Fruit fly (Drosophila melanogaster): ENCODE data around the gene Npc2d.
A peak's percentile ranks its signal among the peaks of the same experiment; 100 is the strongest.

Gene Npc2d

dm6 chr3R:10087206-10087927, 31.5 kb upstream of the Npc2d start (continued):
- 0 out of 2 replicates have a peak, but pooled peaks have one; percentile 13 for TF ChIP-seq CG43689 (GFP tag; IDR thresholded peaks at IDR 0.05)
- TF ChIP-seq CG13894 (tag; optimal IDR thresholded peaks at IDR 0.05): no peak
- peak; percentile 38 for TF ChIP-seq trh (GFP tag; optimal IDR thresholded peaks at IDR 0.05)
- TF ChIP-seq tap (tag; optimal IDR thresholded peaks at IDR 0.05): no peak
- TF ChIP-seq sna (GFP tag; IDR thresholded peaks at IDR 0.05; ENCODE audit: partially characterized antibody): 0 out of 2 replicates have a peak, but pooled peaks have one; percentile 28
- peak in 1 of 2 experiments; percentile 52 for TF ChIP-seq Hr78 (GFP tag; optimal IDR thresholded peaks at IDR 0.05)
- TF ChIP-seq CG10431 (GFP tag; optimal IDR thresholded peaks at IDR 0.05): no peak
- TF ChIP-seq pros (GFP tag; optimal IDR thresholded peaks at IDR 0.05): peak; percentile 80
- no peak for TF ChIP-seq Hmx (GFP tag; optimal IDR thresholded peaks at IDR 0.05)
- peak; percentile 49 for TF ChIP-seq maf-S (GFP tag; optimal IDR thresholded peaks at IDR 0.05)
- TF ChIP-seq CG6175 (GFP tag; IDR thresholded peaks at IDR 0.05): 0 out of 3 replicates have a peak, but pooled peaks have one; percentile 32
- TF ChIP-seq sens (GFP tag): peak; percentile 90
- TF ChIP-seq ara (GFP tag; IDR thresholded peaks at IDR 0.05): peak; percentile 40; the same call in 1 of the 2 replicates
- no peak for TF ChIP-seq jigr1 (GFP tag; IDR thresholded peaks at IDR 0.05)
- TF ChIP-seq TFAM (GFP tag; optimal IDR thresholded peaks at IDR 0.05): no peak
- peak; percentile 68 for TF ChIP-seq dmrt99B (tag; optimal IDR thresholded peaks at IDR 0.05)
- peak; percentile 13 for TF ChIP-seq CG12071 (GFP tag; optimal IDR thresholded peaks at IDR 0.05)
- TF ChIP-seq sob (GFP tag; IDR thresholded peaks at IDR 0.05): peak; percentile 55; the same call in 1 of the 2 replicates
- peak; percentile 19 for TF ChIP-seq Ets97D (GFP tag; optimal IDR thresholded peaks at IDR 0.05)
- TF ChIP-seq Pdp1 (GFP tag; optimal IDR thresholded peaks at IDR 0.05): peak; percentile 62 to 79
- peak; percentile 57 for TF ChIP-seq Myb (GFP tag; optimal IDR thresholded peaks at IDR 0.05)
- TF ChIP-seq Nf-YB (GFP tag; optimal IDR thresholded peaks at IDR 0.05): peak; percentile 11
- peak; percentile 71 for TF ChIP-seq Ada2b (GFP tag; IDR thresholded peaks at IDR 0.05)
- peak; percentile 59 for TF ChIP-seq gsb (GFP tag; IDR thresholded peaks at IDR 0.05)
- TF ChIP-seq CG7556 (GFP tag; optimal IDR thresholded peaks at IDR 0.05): peak; percentile 48
- peak; percentile 56 for TF ChIP-seq NFAT (GFP tag; IDR thresholded peaks at IDR 0.05)
- TF ChIP-seq Tbp (GFP tag; optimal IDR thresholded peaks at IDR 0.05): no peak
- TF ChIP-seq odd (GFP tag; optimal IDR thresholded peaks at IDR 0.05): no peak
- peak; percentile 61 for TF ChIP-seq Abd-B (GFP tag; optimal IDR thresholded peaks at IDR 0.05)
- TF ChIP-seq ERR (GFP tag; optimal IDR thresholded peaks at IDR 0.05): peak; percentile 50
- peak; percentile 1 for TF ChIP-seq eyg (GFP tag; optimal IDR thresholded peaks at IDR 0.05)
- TF ChIP-seq CG11723 (GFP tag; optimal IDR thresholded peaks at IDR 0.05): peak; percentile 54
- no peak for TF ChIP-seq ro (GFP tag; IDR thresholded peaks at IDR 0.05)
- TF ChIP-seq Nf-YA (GFP tag; IDR thresholded peaks at IDR 0.05): peak; percentile 54; the same call in 1 of the 2 replicates
- peak; percentile 28; the same call in 1 of the 2 replicates for TF ChIP-seq CG4404 (GFP tag; IDR thresholded peaks at IDR 0.05)
- TF ChIP-seq Atf-2 (GFP tag; optimal IDR thresholded peaks at IDR 0.05): peak; percentile 47
- peak; percentile 73 for TF ChIP-seq Camta (GFP tag; optimal IDR thresholded peaks at IDR 0.05)
- TF ChIP-seq gcm2 (GFP tag; optimal IDR thresholded peaks at IDR 0.05): peak; percentile 56
- TF ChIP-seq CG2129 (GFP tag; IDR thresholded peaks at IDR 0.05; ENCODE audit: partially characterized antibody): no peak
- no peak for TF ChIP-seq CG17186 (GFP tag; optimal IDR thresholded peaks at IDR 0.05)
- TF ChIP-seq CG4820 (GFP tag; optimal IDR thresholded peaks at IDR 0.05): peak; percentile 53
- no peak for TF ChIP-seq CG8290 (GFP tag; optimal IDR thresholded peaks at IDR 0.05)
- TF ChIP-seq CG8290 (tag; optimal IDR thresholded peaks at IDR 0.05): peak in 1 of 2 experiments; percentile 46
- TF ChIP-seq CG9797 (GFP tag; optimal IDR thresholded peaks at IDR 0.05): no peak
- peak; percentile 51 for TF ChIP-seq CG3847 (GFP tag; IDR thresholded peaks at IDR 0.05)
- TF ChIP-seq BtbVII (GFP tag; optimal IDR thresholded peaks at IDR 0.05): peak; percentile 65
- TF ChIP-seq CG10366 (GFP tag; IDR thresholded peaks at IDR 0.05): peak; percentile 76
- TF ChIP-seq CG13775 (GFP tag; optimal IDR thresholded peaks at IDR 0.05): peak; percentile 49
- no peak for TF ChIP-seq pfk (GFP tag; optimal IDR thresholded peaks at IDR 0.05)
- peak; percentile 80 for TF ChIP-seq Aef1 (GFP tag; IDR thresholded peaks at IDR 0.05)
